Worm (Caenorhabditis elegans) whole organism, L4 larva: ENCODE measurements around the gene srh-87.

Experiments
- madf-9 ChIP-seq: fragments of 200-800 bp; sonication (Bioruptor generic); conservative IDR thresholded peaks from 2 replicates; pipeline ENCODE4 v1.3.6; 2022; ENCODE audit warnings: missing genetic modification reagents, missing genetic modification characterization, missing compliant biosample characterization
- nhr-11 ChIP-seq: fragments of 150-350 bp; optimal IDR thresholded peaks from 2 replicates; lab custom pipeline; 2014; ENCODE audit warnings: missing biosample characterization, missing genetic modification characterization
- nhr-77 ChIP-seq: fragments of 150-350 bp; optimal IDR thresholded peaks from 2 replicates; lab custom pipeline; 2014; ENCODE audit warnings: missing biosample characterization, missing genetic modification characterization

- no peak for TF ChIP-seq nhr-11 (tag; lab: Kevin White, UChicago)
- no peak for TF ChIP-seq nhr-77
- no peak for TF ChIP-seq madf-9 (GFP tag; lab: Robert Waterston, UW)
Measured at ce11 chrV:2942247-2942646, 3.3 kb downstream of the srh-87 start.
